Fruit fly (Drosophila melanogaster): Measurements from ENCODE around the gene CG46412.
A peak's percentile ranks its signal among the peaks of the same experiment; 100 is the strongest.

- TF ChIP-seq CG14655 (GFP tag; optimal IDR thresholded peaks at IDR 0.05) (peak; percentile 65), Pif1A (GFP tag; optimal IDR thresholded peaks at IDR 0.05) (peak; percentile 21), rn (GFP tag; IDR thresholded peaks at IDR 0.05) (no peak), Pif1B (GFP tag; optimal IDR thresholded peaks at IDR 0.05) (peak; percentile 57), CG17806 (tag; optimal IDR thresholded peaks at IDR 0.05) (peak; percentile 45), CG13204 (GFP tag; optimal IDR thresholded peaks at IDR 0.05) (peak; percentile 94), EcR (GFP tag; optimal IDR thresholded peaks at IDR 0.05) (peak; percentile 81), CG15710 (tag; optimal IDR thresholded peaks at IDR 0.05) (peak; percentile 61), Ets98B (GFP tag; IDR thresholded peaks at IDR 0.05) (peak; percentile 83)
These were observed 10.7 kb downstream of the CG46412 start for dm6 chr3L:11552996-11553671.

All from whole organism, pupa.